Worm (Caenorhabditis elegans) whole organism, mixed stage, embryonic: Measurements from ENCODE around the gene Y49E10.10.
A peak's percentile ranks its signal among the peaks of the same experiment; 100 is the strongest.

Experiments
- M03D4.4 ChIP-seq: sonication (generic microtip); optimal IDR thresholded peaks from 2 replicates; lab custom pipeline; 2017; ENCODE audit warnings: mild to moderate bottlenecking, missing genetic modification characterization, missing compliant biosample characterization
- bed-3 ChIP-seq: fragments of 200-800 bp; sonication (Bioruptor generic); optimal IDR thresholded peaks from 3 replicates; lab custom pipeline; 2018; ENCODE audit warnings: mild to moderate bottlenecking, missing genetic modification characterization, moderate library complexity, missing compliant biosample characterization
- blmp-1 ChIP-seq: fragments of 150-350 bp; optimal IDR thresholded peaks from 2 replicates; lab custom pipeline; 2014; ENCODE audit warnings: missing biosample characterization, missing genetic modification characterization
- ceh-39 ChIP-seq: fragments of 150-350 bp; optimal IDR thresholded peaks from 2 replicates; lab custom pipeline; 2014; ENCODE audit warnings: missing biosample characterization, missing genetic modification characterization
- ceh-43 ChIP-seq: fragments of 200-800 bp; sonication (Bioruptor generic); optimal IDR thresholded peaks from 2 replicates; lab custom pipeline; 2018; ENCODE audit warnings: mild to moderate bottlenecking, missing genetic modification characterization, moderate library complexity, missing compliant biosample characterization
- ceh-83 ChIP-seq: fragments of 200-800 bp; sonication (Bioruptor generic); optimal IDR thresholded peaks from 2 replicates; lab custom pipeline; 2018; ENCODE audit warnings: mild to moderate bottlenecking, missing genetic modification characterization, missing compliant biosample characterization
- ces-1 ChIP-seq: fragments of 150-350 bp; optimal IDR thresholded peaks from 2 replicates; lab custom pipeline; 2014; ENCODE audit warnings: missing biosample characterization, missing genetic modification reagents, missing genetic modification characterization
- cnd-1 ChIP-seq: fragments of 200-800 bp; sonication (Bioruptor generic); optimal IDR thresholded peaks from 2 replicates; lab custom pipeline; 2018; ENCODE audit warnings: mild to moderate bottlenecking, missing genetic modification characterization, missing compliant biosample characterization
- drap-1 ChIP-seq: fragments of 200-800 bp; sonication (Bioruptor generic); optimal IDR thresholded peaks from 3 replicates; lab custom pipeline; 2018; ENCODE audit warnings: mild to moderate bottlenecking, missing genetic modification characterization, missing compliant biosample characterization
- elt-1 ChIP-seq: sonication (generic microtip); optimal IDR thresholded peaks from 2 replicates; lab custom pipeline; 2017; ENCODE audit warnings: missing genetic modification characterization, mild to moderate bottlenecking, missing compliant biosample characterization, antibody characterized with exemption, moderate library complexity, borderline replicate concordance; ENCODE audit not compliant: insufficient read depth
- elt-3 ChIP-seq: fragments of 150-350 bp; optimal IDR thresholded peaks from 2 replicates; lab custom pipeline; 2014; ENCODE audit warnings: missing biosample characterization, missing genetic modification characterization
- flh-1 ChIP-seq: fragments of 200-800 bp; sonication (Bioruptor generic); optimal IDR thresholded peaks from 2 replicates; lab custom pipeline; 2018; ENCODE audit warnings: mild to moderate bottlenecking, missing genetic modification characterization, moderate library complexity, missing compliant biosample characterization
- ham-2 ChIP-seq: fragments of 200-800 bp; sonication (Bioruptor generic); optimal IDR thresholded peaks from 2 replicates; lab custom pipeline; 2018; ENCODE audit warnings: mild to moderate bottlenecking, missing genetic modification characterization, missing compliant biosample characterization
- hlh-1 ChIP-seq: fragments of 150-350 bp; optimal IDR thresholded peaks from 2 replicates; lab custom pipeline; 2014; ENCODE audit warnings: missing biosample characterization, missing genetic modification reagents, missing genetic modification characterization
- lin-13 ChIP-seq: fragments of 150-350 bp; optimal IDR thresholded peaks from 2 replicates; lab custom pipeline; 2014; ENCODE audit warnings: missing biosample characterization, missing genetic modification characterization
- lin-32 ChIP-seq: fragments of 200-800 bp; sonication (Bioruptor generic); optimal IDR thresholded peaks from 2 replicates; lab custom pipeline; 2018; ENCODE audit warnings: mild to moderate bottlenecking, missing genetic modification characterization, missing compliant biosample characterization
- lsy-2 ChIP-seq: fragments of 150-350 bp; optimal IDR thresholded peaks from 2 replicates; lab custom pipeline; 2014; ENCODE audit warnings: missing biosample characterization, missing genetic modification characterization
- mab-5 ChIP-seq: fragments of 150-350 bp; optimal IDR thresholded peaks from 2 replicates; lab custom pipeline; 2014; ENCODE audit warnings: missing biosample characterization, missing genetic modification characterization
- mep-1 ChIP-seq: fragments of 150-350 bp; optimal IDR thresholded peaks from 2 replicates; lab custom pipeline; 2017; ENCODE audit warnings: missing biosample characterization, missing genetic modification reagents, missing genetic modification characterization, inconsistent platforms
- mls-2 ChIP-seq: sonication (generic microtip); optimal IDR thresholded peaks from 2 replicates; lab custom pipeline; 2016; ENCODE audit warnings: mild to moderate bottlenecking, missing genetic modification characterization, moderate library complexity, missing compliant biosample characterization
- nhr-12 ChIP-seq: fragments of 150-350 bp; optimal IDR thresholded peaks from 2 replicates; lab custom pipeline; 2014; ENCODE audit warnings: missing biosample characterization, missing genetic modification characterization
- nhr-2 ChIP-seq: fragments of 150-350 bp; optimal IDR thresholded peaks from 2 replicates; lab custom pipeline; 2014; ENCODE audit warnings: missing biosample characterization, missing genetic modification characterization
- nhr-237 ChIP-seq: fragments of 150-350 bp; optimal IDR thresholded peaks from 2 replicates; lab custom pipeline; 2014; ENCODE audit warnings: missing biosample characterization, missing genetic modification characterization
- nhr-28 ChIP-seq: fragments of 150-350 bp; optimal IDR thresholded peaks from 2 replicates; lab custom pipeline; 2014; ENCODE audit warnings: missing biosample characterization, missing genetic modification characterization
- nhr-76 ChIP-seq: sonication (generic microtip); optimal IDR thresholded peaks from 2 replicates; lab custom pipeline; 2017; ENCODE audit warnings: missing biosample characterization, missing genetic modification characterization
- pha-4 ChIP-seq: fragments of 150-350 bp; optimal IDR thresholded peaks from 2 replicates; lab custom pipeline; 2018; ENCODE audit warnings: missing biosample characterization, missing genetic modification reagents, missing genetic modification characterization
- sem-2 ChIP-seq: fragments of 200-800 bp; sonication (Bioruptor generic); optimal IDR thresholded peaks from 2 replicates; lab custom pipeline; 2018; ENCODE audit warnings: mild to moderate bottlenecking, missing genetic modification characterization, missing compliant biosample characterization
- snpc-4 ChIP-seq: fragments of 150-350 bp; optimal IDR thresholded peaks from 2 replicates; lab custom pipeline; 2014; ENCODE audit warnings: missing biosample characterization, missing genetic modification characterization
- sptf-1 ChIP-seq: sonication (generic microtip); optimal IDR thresholded peaks from 2 replicates; lab custom pipeline; 2017; ENCODE audit warnings: mild to moderate bottlenecking, missing genetic modification characterization, moderate library complexity, missing compliant biosample characterization
- tbx-8 ChIP-seq: fragments of 200-800 bp; sonication (Bioruptor generic); optimal IDR thresholded peaks from 2 replicates; lab custom pipeline; 2018; ENCODE audit warnings: mild to moderate bottlenecking, missing genetic modification characterization, moderate library complexity, missing compliant biosample characterization
- unc-120 ChIP-seq: sonication (generic microtip); optimal IDR thresholded peaks from 2 replicates; lab custom pipeline; 2017; ENCODE audit warnings: missing genetic modification characterization, missing compliant biosample characterization; ENCODE audit not compliant: poor library complexity, severe bottlenecking
- unc-39 ChIP-seq: fragments of 150-350 bp; optimal IDR thresholded peaks from 2 replicates; lab custom pipeline; 2014; ENCODE audit warnings: missing biosample characterization, missing genetic modification characterization
- unc-62 ChIP-seq: fragments of 150-350 bp; optimal IDR thresholded peaks from 2 replicates; lab custom pipeline; 2014; ENCODE audit warnings: missing biosample characterization, missing genetic modification reagents, missing genetic modification characterization
- zip-8 ChIP-seq: fragments of 150-350 bp; optimal IDR thresholded peaks from 2 replicates; lab custom pipeline; 2014; ENCODE audit warnings: missing biosample characterization, missing genetic modification characterization
- ztf-11 ChIP-seq: fragments of 150-350 bp; optimal IDR thresholded peaks from 2 replicates; lab custom pipeline; 2014; ENCODE audit warnings: missing biosample characterization, missing genetic modification characterization

Gene Y49E10.10

DNA sequence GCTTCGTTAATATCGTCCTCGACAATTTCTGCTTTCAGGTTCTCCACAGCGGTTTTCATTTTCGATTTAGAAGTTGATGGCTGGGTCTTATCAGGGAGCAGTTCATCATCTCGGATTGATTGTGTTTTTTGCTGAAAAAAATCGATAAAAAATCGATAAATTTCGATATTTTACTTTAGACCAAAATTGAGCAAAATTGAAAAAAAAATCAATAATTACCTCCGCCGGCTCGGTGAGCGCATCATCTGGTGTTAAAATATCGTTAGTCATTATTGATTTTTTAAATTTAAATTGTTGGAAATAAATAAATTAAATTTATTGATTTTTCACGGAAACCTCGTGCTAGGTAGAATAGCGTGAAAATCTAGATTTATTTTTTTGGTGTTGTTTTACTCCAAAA is at the start of gene Y49E10.10:
Gene Y49E10.10 (plus strand): TSS at position 381 of the 400 bp plus-strand sequence.
- TF ChIP-seq snpc-4 (no peak), unc-62 (GFP tag; lab: Kevin White, UChicago) (no peak), elt-3 (tag; lab: Kevin White, UChicago) (no peak)
- TF ChIP-seq, all 35 proteins: peak for 0

DNA sequence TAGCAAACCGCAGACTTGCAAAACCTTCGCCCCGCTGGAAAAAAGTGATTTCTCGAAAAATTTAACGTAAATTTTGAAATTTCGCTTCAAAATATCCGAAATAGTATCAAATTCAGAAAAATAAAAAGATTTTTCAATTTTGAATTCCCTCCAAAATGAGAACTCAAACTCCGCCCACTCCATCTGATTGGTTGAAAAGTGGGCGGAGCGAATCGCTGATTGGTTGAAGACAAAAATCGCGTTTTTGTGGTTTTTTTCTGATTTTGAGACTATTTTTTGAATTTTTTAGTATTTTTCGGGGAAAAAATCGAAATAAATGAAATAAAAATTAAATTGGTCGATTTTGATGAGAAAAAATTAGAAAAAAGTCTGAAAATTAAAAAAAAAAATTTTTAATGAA is 46.2 kb upstream of the Y49E10.10 start:
- TF ChIP-seq elt-3 (tag; lab: Kevin White, UChicago) (no peak), ham-2 (no peak), elt-1 (tag; lab: Kevin White, UChicago) (no peak), cnd-1 (tag; lab: Kevin White, UChicago) (no peak), ceh-83 (GFP tag; lab: Kevin White, UChicago) (no peak), nhr-76 (tag; lab: Kevin White, UChicago) (no peak)

DNA sequence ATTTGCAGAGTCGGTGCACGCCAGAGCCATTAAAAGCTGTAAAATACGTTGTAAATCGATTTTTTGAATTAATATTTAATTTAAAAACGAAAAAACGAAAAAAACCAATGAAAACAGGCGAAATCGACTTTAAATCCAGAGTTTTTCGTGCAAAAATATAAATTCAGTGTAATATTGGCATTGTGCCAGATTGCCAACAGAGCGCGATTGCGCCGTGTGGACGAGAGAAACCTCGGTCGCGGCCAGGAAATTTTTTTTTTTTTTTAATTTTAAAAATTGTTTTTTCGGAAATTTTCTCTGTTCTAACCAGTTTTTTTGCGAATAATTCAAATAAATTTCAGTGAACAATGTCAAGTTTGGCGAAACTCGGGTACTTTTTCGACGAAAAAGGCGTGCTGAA is 44.0 kb upstream of the Y49E10.10 start, which contains the start of the genes pph-4.1 and Y75B8A.31:
Gene pph-4.1 (minus strand): TSS at position 36 of the 400 bp plus-strand sequence.
Gene Y75B8A.31 (plus strand): TSS at position 342 of the 400 bp plus-strand sequence.
- no peak for TF ChIP-seq unc-62 (GFP tag; lab: Kevin White, UChicago)
- TF ChIP-seq unc-120 = peak; percentile 1
- no peak for TF ChIP-seq elt-1 (tag; lab: Kevin White, UChicago)
- TF ChIP-seq zip-8 = no peak
- peak; percentile 61 for TF ChIP-seq ces-1 (GFP tag; lab: Kevin White, UChicago)
- no peak for TF ChIP-seq nhr-12 (tag; lab: Kevin White, UChicago)
- TF ChIP-seq ceh-83 (GFP tag; lab: Kevin White, UChicago) = no peak
- no peak for TF ChIP-seq nhr-76 (tag; lab: Kevin White, UChicago)
- TF ChIP-seq mab-5 (tag; lab: Kevin White, UChicago) = no peak
- TF ChIP-seq elt-3 (tag; lab: Kevin White, UChicago) = no peak
- no peak for TF ChIP-seq nhr-2 (tag; lab: Kevin White, UChicago)
- peak; percentile 9 for TF ChIP-seq mls-2 (tag; lab: Kevin White, UChicago)
- TF ChIP-seq blmp-1 (tag; lab: Kevin White, UChicago) = no peak
- no peak for TF ChIP-seq sem-2 (GFP tag; lab: Kevin White, UChicago)
- TF ChIP-seq pha-4 (tag; lab: Kevin White, UChicago) = peak; percentile 72
- no peak for TF ChIP-seq flh-1
- TF ChIP-seq snpc-4 = no peak
- peak; percentile 74 for TF ChIP-seq lsy-2
- no peak for TF ChIP-seq cnd-1 (tag; lab: Kevin White, UChicago)
- TF ChIP-seq ceh-39 (tag; lab: Kevin White, UChicago) = peak; percentile 33
- no peak for TF ChIP-seq ceh-43 (GFP tag; lab: Kevin White, UChicago)
- no peak for TF ChIP-seq ham-2
- no peak for TF ChIP-seq tbx-8
- TF ChIP-seq ztf-11 (tag; lab: Kevin White, UChicago) = no peak
- no peak for TF ChIP-seq lin-32
- no peak for TF ChIP-seq drap-1 (GFP tag; lab: Kevin White, UChicago)
- TF ChIP-seq nhr-28 = no peak
- TF ChIP-seq nhr-237 (tag; lab: Kevin White, UChicago) = peak; percentile 40
- TF ChIP-seq unc-39 (tag; lab: Kevin White, UChicago) = no peak
- peak; percentile 82 for TF ChIP-seq mep-1 (tag; lab: Kevin White, UChicago)
- peak; percentile 14 for TF ChIP-seq hlh-1 (tag; lab: Kevin White, UChicago)
- TF ChIP-seq sptf-1 = peak; percentile 75
- peak; percentile 62 for TF ChIP-seq lin-13 (tag; lab: Kevin White, UChicago)
- no peak for TF ChIP-seq bed-3 (GFP tag; lab: Kevin White, UChicago)
- TF ChIP-seq M03D4.4 (tag; lab: Kevin White, UChicago) = no peak

DNA sequence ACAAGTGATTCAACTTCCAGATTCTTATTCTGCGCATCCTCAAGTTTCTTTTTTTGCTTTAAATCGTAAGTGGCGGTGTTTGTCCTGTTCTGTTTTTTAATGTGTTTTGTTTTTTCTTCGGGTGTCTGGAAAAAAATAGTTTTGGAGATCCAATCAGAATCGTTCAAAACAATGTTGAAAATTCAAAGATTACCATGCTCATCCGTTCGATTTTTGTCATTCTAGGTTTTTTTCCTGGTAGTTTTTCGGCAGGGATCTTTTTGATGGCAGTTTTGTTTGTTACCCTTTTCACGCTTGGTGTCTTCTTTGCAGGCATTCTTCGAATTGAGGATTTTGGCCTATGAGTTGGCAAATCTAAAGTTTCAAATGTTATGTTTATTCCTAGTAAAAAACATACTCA is 38.7 kb upstream of the Y49E10.10 start:
- TF ChIP-seq ceh-83 (GFP tag; lab: Kevin White, UChicago) (no peak), drap-1 (GFP tag; lab: Kevin White, UChicago) (no peak), zip-8 (no peak), nhr-28 (no peak), sem-2 (GFP tag; lab: Kevin White, UChicago) (no peak), nhr-2 (tag; lab: Kevin White, UChicago) (no peak), lin-13 (tag; lab: Kevin White, UChicago) (no peak), nhr-12 (tag; lab: Kevin White, UChicago) (no peak), elt-1 (tag; lab: Kevin White, UChicago) (no peak), unc-120 (no peak)
